Worm (Caenorhabditis elegans) whole organism, young adult: ENCODE measurements around the gene cyn-10.

Source experiments
- F37B4.10 ChIP-seq: fragments of 200-800 bp; sonication (Bioruptor generic); IDR thresholded peaks from 2 replicates; pipeline ENCODE4 v1.3.6; 2022; ENCODE audit warnings: missing genetic modification characterization, missing compliant biosample characterization
- ZK185.1 ChIP-seq: sonication (generic microtip); optimal IDR thresholded peaks from 2 replicates; lab custom pipeline; 2016; ENCODE audit warnings: mild to moderate bottlenecking, missing genetic modification characterization, missing compliant biosample characterization; ENCODE audit not compliant: poor library complexity, severe bottlenecking
- aptf-3 ChIP-seq: fragments of 200-800 bp; sonication (Bioruptor generic); IDR thresholded peaks from 2 replicates; pipeline ENCODE4 v1.3.6; 2022; ENCODE audit warnings: missing genetic modification characterization, missing compliant biosample characterization
- ceh-100 ChIP-seq: fragments of 200-800 bp; sonication (Bioruptor generic); IDR thresholded peaks from 2 replicates; pipeline ENCODE4 v1.3.6; 2022; ENCODE audit warnings: missing genetic modification reagents, missing genetic modification characterization, missing compliant biosample characterization
- let-607 ChIP-seq, 2 experiments: fragments of 200-800 bp in 1 of 2; sonication (Bioruptor generic) in 1 of 2; sonication (generic microtip) in 1 of 2; optimal IDR thresholded peaks; 2 replicates each; lab custom pipeline; 2016 to 2018; ENCODE audit warnings: mild to moderate bottlenecking in 2 of 2, missing compliant biosample characterization in 2 of 2, missing genetic modification characterization in 2 of 2, moderate library complexity in 2 of 2, missing genotype in 1 of 2
- pha-4 ChIP-seq: fragments of 150-350 bp; sonication (generic microtip); optimal IDR thresholded peaks from 2 replicates; lab custom pipeline; 2014; ENCODE audit warnings: missing biosample characterization, missing genetic modification reagents, missing genetic modification characterization
- repo-1 ChIP-seq: sonication (generic microtip); optimal IDR thresholded peaks from 2 replicates; lab custom pipeline; 2017; ENCODE audit warnings: mild to moderate bottlenecking, missing genetic modification characterization, missing compliant biosample characterization
- snpc-4 ChIP-seq, 5 experiments: fragments of 150-350 bp in 1 of 5; sonication (generic microtip) in 4 of 5; optimal IDR thresholded peaks; 2 replicates each; lab custom pipeline; 2014 to 2018; ENCODE audit warnings: missing genetic modification characterization in 5 of 5, missing biosample characterization in 3 of 5, antibody characterized with exemption in 2 of 5, mild to moderate bottlenecking in 2 of 5, missing compliant biosample characterization in 2 of 5, missing genotype in 2 of 5, moderate library complexity in 2 of 5, missing genetic modification reagents in 1 of 5
- unc-130 ChIP-seq: sonication (generic microtip); optimal IDR thresholded peaks from 2 replicates; lab custom pipeline; 2016; ENCODE audit warnings: missing genetic modification reagents, missing genetic modification characterization, missing compliant biosample characterization
- unc-62 ChIP-seq: fragments of 150-350 bp; optimal IDR thresholded peaks from 2 replicates; lab custom pipeline; 2014; ENCODE audit warnings: missing biosample characterization, missing genetic modification reagents, missing genetic modification characterization
- ztf-3 ChIP-seq: fragments of 200-800 bp; sonication (Bioruptor generic); optimal IDR thresholded peaks from 2 replicates; lab custom pipeline; 2018; ENCODE audit warnings: mild to moderate bottlenecking, missing genetic modification characterization, missing compliant biosample characterization

DNA sequence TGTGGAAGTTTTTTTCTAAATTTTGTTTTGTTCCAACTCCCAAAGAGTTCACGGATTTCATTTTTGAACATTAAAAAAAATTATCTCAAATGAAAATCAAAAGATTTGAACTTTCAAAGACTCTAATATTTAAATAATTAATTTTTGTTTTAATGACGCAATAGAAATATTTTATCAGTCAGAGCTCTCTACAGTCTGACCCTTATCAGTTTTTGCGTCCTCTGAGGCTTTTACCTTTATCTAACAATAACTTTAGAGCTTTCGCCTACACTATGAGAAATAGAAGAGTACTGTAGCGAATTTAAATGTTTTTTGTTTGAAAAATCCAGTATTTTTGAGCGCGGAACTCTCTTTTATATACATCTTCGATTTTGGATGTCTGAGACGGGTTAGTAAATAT is 5.7 kb upstream of the cyn-10 start, which contains the start of gene B0252.5:
- TF ChIP-seq unc-130 (GFP tag; lab: Kevin White, UChicago) (no peak), repo-1 (tag; lab: Kevin White, UChicago) (no peak), let-607 (tag; optimal IDR thresholded peaks at IDR 0.05; lab: Kevin White, UChicago) (no peak), ztf-3 (GFP tag; lab: Kevin White, UChicago) (no peak), snpc-4 (GFP tag; optimal IDR thresholded peaks at IDR 0.05; lab: Kevin White, UChicago) (no peak), snpc-4 (tag; optimal IDR thresholded peaks at IDR 0.05; lab: Kevin White, UChicago) (no peak), unc-62 (GFP tag; lab: Kevin White, UChicago) (no peak), pha-4 (tag; lab: Kevin White, UChicago) (no peak), ceh-100 (no peak), F37B4.10 (no peak), ZK185.1 (tag; lab: Kevin White, UChicago) (no peak), aptf-3 (GFP tag; lab: Robert Waterston, UW) (no peak)
